Worm (Caenorhabditis elegans) whole organism, L1 larva: ENCODE measurements around the gene C03B1.2.

Experiments
- Y116A8C.19 ChIP-seq: sonication (generic microtip); optimal IDR thresholded peaks from 2 replicates; lab custom pipeline; 2016; ENCODE audit warnings: missing compliant biosample characterization, missing genetic modification characterization, borderline replicate concordance
- aly-2 ChIP-seq: fragments of 150-350 bp; optimal IDR thresholded peaks from 2 replicates; lab custom pipeline; 2014; ENCODE audit warnings: missing biosample characterization, missing genetic modification characterization
- fkh-10 ChIP-seq: sonication (generic microtip); optimal IDR thresholded peaks from 2 replicates; lab custom pipeline; 2017; ENCODE audit warnings: missing biosample characterization, missing genetic modification reagents, missing genetic modification characterization
- isw-1 ChIP-seq: fragments of 200-800 bp; sonication (Bioruptor generic); IDR thresholded peaks from 2 replicates; pipeline ENCODE4 v1.3.6; 2022; ENCODE audit warnings: missing genetic modification characterization, missing compliant biosample characterization
- lin-13 ChIP-seq: fragments of 150-350 bp; optimal IDR thresholded peaks from 2 replicates; lab custom pipeline; 2014; ENCODE audit warnings: missing biosample characterization, missing genetic modification reagents, missing genetic modification characterization
- lsy-2 ChIP-seq, 2 experiments: fragments of 150-350 bp; optimal IDR thresholded peaks; 2 replicates each; lab custom pipeline; 2014; ENCODE audit warnings: missing biosample characterization in 2 of 2, missing genetic modification characterization in 2 of 2
- mab-9 ChIP-seq: fragments of 200-800 bp; sonication (Bioruptor generic); IDR thresholded peaks from 2 replicates; pipeline ENCODE4 v1.3.6; 2022; ENCODE audit warnings: missing genetic modification reagents, missing genetic modification characterization, missing compliant biosample characterization
- nhr-11 ChIP-seq: fragments of 150-350 bp; optimal IDR thresholded peaks from 2 replicates; lab custom pipeline; 2014; ENCODE audit warnings: missing biosample characterization, missing genetic modification characterization
- nhr-12 ChIP-seq: sonication (generic microtip); optimal IDR thresholded peaks from 2 replicates; lab custom pipeline; 2017; ENCODE audit warnings: missing biosample characterization, missing genetic modification characterization
- nhr-237 ChIP-seq: fragments of 150-350 bp; optimal IDR thresholded peaks from 2 replicates; lab custom pipeline; 2014; ENCODE audit warnings: missing biosample characterization, missing genetic modification characterization
- pag-3 ChIP-seq: sonication (generic microtip); optimal IDR thresholded peaks from 2 replicates; lab custom pipeline; 2017; ENCODE audit warnings: missing genetic modification characterization, mild to moderate bottlenecking, missing compliant biosample characterization, antibody characterized with exemption, borderline replicate concordance; ENCODE audit not compliant: insufficient read depth
- snpc-4 ChIP-seq: fragments of 150-350 bp; optimal IDR thresholded peaks from 2 replicates; lab custom pipeline; 2014; ENCODE audit warnings: missing biosample characterization, missing genetic modification characterization
- swsn-7 ChIP-seq: sonication (generic microtip); optimal IDR thresholded peaks from 2 replicates; lab custom pipeline; 2016; ENCODE audit warnings: missing genetic modification characterization, missing compliant biosample characterization
- xbp-1 ChIP-seq: sonication (generic microtip); optimal IDR thresholded peaks from 2 replicates; lab custom pipeline; 2016; ENCODE audit warnings: missing genetic modification characterization, missing compliant biosample characterization

DNA sequence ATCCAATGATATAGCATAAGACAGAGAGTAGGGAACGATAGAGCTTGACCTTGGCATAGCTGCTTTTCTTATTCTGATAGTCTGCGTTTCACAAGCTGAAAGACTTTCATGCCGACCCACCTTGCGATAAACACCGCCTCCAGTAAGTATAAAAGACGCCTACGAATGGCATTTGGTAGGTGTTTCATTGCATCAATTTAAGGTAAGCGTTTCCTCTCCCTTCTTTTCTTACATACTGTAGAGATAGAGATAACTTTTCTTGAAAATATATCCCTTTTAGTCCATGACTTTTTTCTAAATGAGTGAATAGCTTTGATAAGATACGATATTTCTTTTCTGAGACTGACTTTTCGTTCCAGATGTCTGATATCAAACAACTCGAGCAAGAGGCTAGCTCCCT, 46.7 kb upstream of the C03B1.2 start, which contains the start of gene col-167:
- no peak for TF ChIP-seq fkh-10 (GFP tag; lab: Kevin White, UChicago)
- TF ChIP-seq lin-13 (GFP tag; lab: Kevin White, UChicago), result no peak
- no peak for TF ChIP-seq aly-2
- TF ChIP-seq nhr-11 (tag; lab: Kevin White, UChicago), result no peak
- no peak for TF ChIP-seq pag-3 (tag; lab: Kevin White, UChicago)
- TF ChIP-seq Y116A8C.19 (tag; lab: Kevin White, UChicago), result no peak
- no peak for TF ChIP-seq snpc-4
- no peak for TF ChIP-seq nhr-237 (tag; lab: Kevin White, UChicago)
- TF ChIP-seq mab-9, result no peak
- no peak for TF ChIP-seq xbp-1 (tag; lab: Kevin White, UChicago)
- no peak for TF ChIP-seq swsn-7 (tag; lab: Kevin White, UChicago)
- no peak for TF ChIP-seq nhr-12 (tag; lab: Kevin White, UChicago)
- no peak for TF ChIP-seq isw-1
- no peak for TF ChIP-seq lsy-2 (tag; optimal IDR thresholded peaks at IDR 0.05; lab: Kevin White, UChicago)
